Fruit fly (Drosophila melanogaster) whole organism, prepupa: ENCODE data around the gene Fas3.

Experiments
- Blimp-1 ChIP-seq: fragments of 200-800 bp; sonication (Bioruptor generic); optimal IDR thresholded peaks from 3 replicates; lab custom pipeline; 2017; ENCODE audit warnings: missing biosample characterization, missing genetic modification characterization, mild to moderate bottlenecking, moderate library complexity, missing genetic modification reagents
- CG10631 ChIP-seq: fragments of 200-800 bp; sonication (Bioruptor generic); optimal IDR thresholded peaks from 2 replicates; lab custom pipeline; 2016; ENCODE audit warnings: missing biosample characterization, missing genetic modification characterization
- CG10669 ChIP-seq: fragments of 200-800 bp; sonication (Bioruptor generic); optimal IDR thresholded peaks from 3 replicates; lab custom pipeline; 2018; ENCODE audit warnings: missing biosample characterization, mild to moderate bottlenecking, missing genetic modification characterization, moderate library complexity
- CG1621 ChIP-seq: fragments of 200-800 bp; sonication (Bioruptor generic); optimal IDR thresholded peaks from 3 replicates; lab custom pipeline; 2018; ENCODE audit warnings: missing biosample characterization, mild to moderate bottlenecking, missing genetic modification characterization
- CG3032 ChIP-seq: fragments of 200-800 bp; optimal IDR thresholded peaks from 2 replicates; lab custom pipeline; 2019; ENCODE audit warnings: missing biosample characterization, mild to moderate bottlenecking, missing genetic modification characterization, moderate library complexity
- CG31627 ChIP-seq: fragments of 200-800 bp; sonication (Bioruptor generic); optimal IDR thresholded peaks from 3 replicates; lab custom pipeline; 2016; ENCODE audit warnings: missing biosample characterization, missing genetic modification characterization
- CG34406 ChIP-seq: fragments of 200-800 bp; sonication (Bioruptor generic); optimal IDR thresholded peaks from 3 replicates; lab custom pipeline; 2016; ENCODE audit warnings: missing biosample characterization, missing genetic modification characterization
- CG4318 ChIP-seq: fragments of 200-800 bp; sonication (Bioruptor generic); optimal IDR thresholded peaks from 3 replicates; lab custom pipeline; 2017; ENCODE audit warnings: missing biosample characterization, mild to moderate bottlenecking, missing genetic modification characterization
- CG6808 ChIP-seq: fragments of 200-800 bp; sonication (Bioruptor generic); optimal IDR thresholded peaks from 3 replicates; lab custom pipeline; 2017; ENCODE audit warnings: missing biosample characterization, missing genetic modification characterization, mild to moderate bottlenecking, moderate library complexity, missing genetic modification reagents
- CG7368 ChIP-seq: fragments of 200-800 bp; sonication (Bioruptor generic); optimal IDR thresholded peaks from 3 replicates; lab custom pipeline; 2016; ENCODE audit warnings: missing biosample characterization, missing genetic modification characterization
- CG8319 ChIP-seq: fragments of 200-800 bp; sonication (Bioruptor generic); optimal IDR thresholded peaks from 3 replicates; lab custom pipeline; 2016; ENCODE audit warnings: missing biosample characterization, missing genetic modification characterization
- Eip78C ChIP-seq: fragments of 200-800 bp; sonication (Bioruptor generic); peaks from one replicate; lab custom pipeline; 2016; ENCODE audit warnings: missing biosample characterization, missing genetic modification characterization
- Eip93F ChIP-seq: fragments of 200-800 bp; sonication (Bioruptor generic); optimal IDR thresholded peaks from 2 replicates; lab custom pipeline; 2016; ENCODE audit warnings: missing biosample characterization, mild to moderate bottlenecking, missing genetic modification characterization
- Ets21C ChIP-seq: fragments of 200-800 bp; sonication (Bioruptor generic); optimal IDR thresholded peaks from 3 replicates; lab custom pipeline; 2016; ENCODE audit warnings: missing biosample characterization, missing genetic modification characterization
- Ets96B ChIP-seq: fragments of 200-800 bp; optimal IDR thresholded peaks from 2 replicates; lab custom pipeline; 2019; ENCODE audit warnings: missing biosample characterization, mild to moderate bottlenecking, missing genetic modification characterization, moderate library complexity
- Gug ChIP-seq: fragments of 200-800 bp; sonication (Bioruptor generic); IDR thresholded peaks from 2 replicates; pipeline ENCODE4 v1.3.6; 2022; ENCODE audit warnings: missing biosample characterization, missing genetic modification characterization
- Hr38 ChIP-seq: sonication (Bioruptor generic); optimal IDR thresholded peaks from 2 replicates; lab custom pipeline; 2016; ENCODE audit warnings: missing biosample characterization, missing genetic modification characterization
- Lpt ChIP-seq: fragments of 200-800 bp; sonication (Bioruptor generic); optimal IDR thresholded peaks from 3 replicates; lab custom pipeline; 2016; ENCODE audit warnings: missing biosample characterization, missing genetic modification characterization
- Met ChIP-seq: fragments of 200-800 bp; sonication (Bioruptor generic); optimal IDR thresholded peaks from 3 replicates; lab custom pipeline; 2016; ENCODE audit warnings: missing biosample characterization, missing genetic modification characterization
- Smox ChIP-seq: fragments of 200-800 bp; sonication (Bioruptor generic); optimal IDR thresholded peaks from 3 replicates; lab custom pipeline; 2016; ENCODE audit warnings: missing biosample characterization, missing genetic modification characterization
- Sox102F ChIP-seq: fragments of 200-800 bp; sonication (Bioruptor generic); optimal IDR thresholded peaks from 2 replicates; lab custom pipeline; 2016; ENCODE audit warnings: missing biosample characterization, mild to moderate bottlenecking, missing genetic modification characterization
- Sox14 ChIP-seq: fragments of 200-800 bp; sonication (Bioruptor generic); optimal IDR thresholded peaks from 3 replicates; lab custom pipeline; 2016; ENCODE audit warnings: missing biosample characterization, missing genetic modification characterization
- achi ChIP-seq: fragments of 200-800 bp; sonication (Bioruptor generic); optimal IDR thresholded peaks from 3 replicates; lab custom pipeline; 2016; ENCODE audit warnings: missing biosample characterization, missing genetic modification characterization
- cyc ChIP-seq: fragments of 200-800 bp; sonication (Bioruptor generic); optimal IDR thresholded peaks from 3 replicates; lab custom pipeline; 2016; ENCODE audit warnings: missing biosample characterization, missing genetic modification characterization
- dac ChIP-seq: fragments of 200-800 bp; sonication (Bioruptor generic); optimal IDR thresholded peaks from 2 replicates; lab custom pipeline; 2017; ENCODE audit warnings: missing biosample characterization, mild to moderate bottlenecking, missing genetic modification characterization
- dsx ChIP-seq: fragments of 200-800 bp; optimal IDR thresholded peaks from 3 replicates; lab custom pipeline; 2019; ENCODE audit warnings: missing biosample characterization, mild to moderate bottlenecking, missing genetic modification characterization, moderate library complexity; ENCODE audit not compliant: poor library complexity, severe bottlenecking
- fd85E ChIP-seq: fragments of 200-800 bp; sonication (Bioruptor generic); optimal IDR thresholded peaks from 3 replicates; lab custom pipeline; 2016; ENCODE audit warnings: missing biosample characterization, missing genetic modification characterization
- net ChIP-seq: fragments of 200-800 bp; sonication (Bioruptor generic); optimal IDR thresholded peaks from 3 replicates; lab custom pipeline; 2016; ENCODE audit warnings: missing biosample characterization, missing genetic modification characterization
- pdm3 ChIP-seq: fragments of 200-800 bp; sonication (Bioruptor generic); optimal IDR thresholded peaks from 3 replicates; lab custom pipeline; 2016; ENCODE audit warnings: missing biosample characterization, missing genetic modification characterization
- spab ChIP-seq: fragments of 200-800 bp; sonication (Bioruptor generic); optimal IDR thresholded peaks from 2 replicates; lab custom pipeline; 2017; ENCODE audit warnings: missing biosample characterization, mild to moderate bottlenecking, missing genetic modification characterization, missing genetic modification reagents
- ss ChIP-seq, 2 experiments: fragments of 200-800 bp; sonication (Bioruptor generic); optimal IDR thresholded peaks; 2 replicates in 1 of 2; 3 replicates in 1 of 2; lab custom pipeline; 2017 to 2018; ENCODE audit warnings: mild to moderate bottlenecking in 2 of 2, missing biosample characterization in 2 of 2, missing genetic modification characterization in 2 of 2, moderate library complexity in 1 of 2
- svp ChIP-seq: fragments of 200-800 bp; sonication (Bioruptor generic); peaks from one replicate; lab custom pipeline; 2016; ENCODE audit warnings: missing biosample characterization, missing genetic modification characterization
- topi ChIP-seq: fragments of 200-800 bp; sonication (Bioruptor generic); optimal IDR thresholded peaks from 3 replicates; lab custom pipeline; 2016; ENCODE audit warnings: missing biosample characterization, missing genetic modification characterization
- vri ChIP-seq: fragments of 200-800 bp; sonication (Bioruptor generic); optimal IDR thresholded peaks from 3 replicates; lab custom pipeline; 2016; ENCODE audit warnings: missing biosample characterization, mild to moderate bottlenecking, missing genetic modification characterization

Fas3 gene

dm6 chr2L:18352808-18353207 lies 32.9 kb downstream of the Fas3 start (continued):
- TF ChIP-seq fd85E (GFP tag; lab: Kevin White, UChicago) = no peak
- TF ChIP-seq Gug = no peak
- no peak for TF ChIP-seq Eip93F (GFP tag; lab: Kevin White, UChicago)
- TF ChIP-seq CG7368 (GFP tag; lab: Kevin White, UChicago) = peak; percentile 33
- peak; percentile 70 for TF ChIP-seq net (GFP tag; lab: Kevin White, UChicago)
- peak; percentile 73 for TF ChIP-seq achi (GFP tag; lab: Kevin White, UChicago)
- TF ChIP-seq CG10669 (GFP tag; lab: Kevin White, UChicago) = peak; percentile 71
- TF ChIP-seq CG34406 (GFP tag; lab: Kevin White, UChicago) = peak; percentile 71
- peak; percentile 62 for TF ChIP-seq topi (GFP tag; lab: Kevin White, UChicago)
- peak; percentile 78 for TF ChIP-seq CG10631 (GFP tag; lab: Kevin White, UChicago)
- peak; percentile 66 for TF ChIP-seq CG6808 (GFP tag; lab: Kevin White, UChicago)
- peak; percentile 18 for TF ChIP-seq Ets21C (GFP tag; lab: Kevin White, UChicago)
- peak; percentile 95 for TF ChIP-seq Eip78C (GFP tag; lab: Kevin White, UChicago)
- no peak for TF ChIP-seq vri (GFP tag; lab: Kevin White, UChicago)
- TF ChIP-seq CG4318 (GFP tag; lab: Kevin White, UChicago) = peak; percentile 32
- TF ChIP-seq Smox = peak; percentile 65

dm6 chr2L:18355550-18355949 lies 35.6 kb downstream of the Fas3 start:
- TF ChIP-seq ss (GFP tag; optimal IDR thresholded peaks at IDR 0.05; lab: Kevin White, UChicago) = peak in 1 of 2 experiments; percentile 67
- no peak for TF ChIP-seq pdm3

- TF ChIP-seq Sox14 (no peak), CG3032 (tag; lab: Kevin White, UChicago) (no peak), cyc (GFP tag; lab: Kevin White, UChicago) (no peak), achi (GFP tag; lab: Kevin White, UChicago) (no peak), CG34406 (GFP tag; lab: Kevin White, UChicago) (no peak)
- TF ChIP-seq, all 60 proteins: peak for 0
These were observed 38.1 kb downstream of the Fas3 start for dm6 chr2L:18358032-18358431.

dm6 chr2L:18358928-18359327 lies 39.0 kb downstream of the Fas3 start, which contains the start of gene Acp36DE:
Acp36DE (minus strand) TSS chr2L:18359028.
- TF ChIP-seq CG8319 (GFP tag; lab: Kevin White, UChicago) = no peak

- no peak for TF ChIP-seq spab (GFP tag; lab: Kevin White, UChicago)
- no peak for TF ChIP-seq Lpt (GFP tag; lab: Kevin White, UChicago)
- TF ChIP-seq dsx (GFP tag; lab: Kevin White, UChicago) = no peak
- no peak for TF ChIP-seq Sox102F (GFP tag; lab: Kevin White, UChicago)
- no peak for TF ChIP-seq CG1621 (tag; lab: Kevin White, UChicago)
- TF ChIP-seq Eip93F (GFP tag; lab: Kevin White, UChicago) = no peak
- no peak for TF ChIP-seq Met (GFP tag; lab: Kevin White, UChicago)
- TF ChIP-seq pdm3 = no peak
- no peak for TF ChIP-seq cyc (GFP tag; lab: Kevin White, UChicago)
These were observed 41.3 kb downstream of the Fas3 start for dm6 chr2L:18361164-18361563.

dm6 chr2L:18364358-18364757 lies 44.5 kb downstream of the Fas3 start:
- TF ChIP-seq CG31627 (GFP tag; lab: Kevin White, UChicago) = no peak
- no peak for TF ChIP-seq Ets96B (tag; lab: Kevin White, UChicago)
- TF ChIP-seq CG34406 (GFP tag; lab: Kevin White, UChicago) = no peak
- no peak for TF ChIP-seq CG3032 (tag; lab: Kevin White, UChicago)
- no peak for TF ChIP-seq Hr38 (GFP tag; lab: Kevin White, UChicago)
- TF ChIP-seq ss (GFP tag; optimal IDR thresholded peaks at IDR 0.05; lab: Kevin White, UChicago) = no peak
- no peak for TF ChIP-seq Blimp-1
- TF ChIP-seq vri (GFP tag; lab: Kevin White, UChicago) = no peak
- TF ChIP-seq svp (GFP tag; lab: Kevin White, UChicago) = no peak
- TF ChIP-seq Gug = no peak
- no peak for TF ChIP-seq dac (GFP tag; lab: Kevin White, UChicago)
